Worm (Caenorhabditis elegans): Measurements from ENCODE around the gene mup-4.

DNA sequence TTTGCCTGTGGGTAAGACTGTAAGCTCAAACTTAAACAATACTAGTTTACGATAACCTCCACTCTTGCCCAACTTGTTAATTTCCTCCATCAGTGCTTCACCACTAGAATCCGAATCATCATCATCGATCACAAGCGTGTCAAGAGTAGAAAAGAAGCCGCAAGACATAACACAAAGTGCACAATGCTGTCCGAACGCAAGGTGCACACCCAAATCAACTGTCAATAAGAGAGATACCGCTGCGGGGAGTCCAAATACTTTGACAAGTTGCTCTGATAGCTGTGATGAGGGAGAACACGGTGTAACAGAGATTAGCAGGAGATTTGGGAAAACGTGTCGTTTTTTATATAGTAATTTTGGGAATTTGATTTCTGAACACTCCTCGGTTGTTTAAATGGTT is 42.5 kb upstream of the mup-4 start:
- no peak for TF ChIP-seq R02D3.7 (tag; optimal IDR thresholded peaks at IDR 0.05)
- no peak for TF ChIP-seq zag-1 (tag; optimal IDR thresholded peaks at IDR 0.05)
- TF ChIP-seq ztf-11 (tag; optimal IDR thresholded peaks at IDR 0.05): no peak
- TF ChIP-seq egl-5 (tag; optimal IDR thresholded peaks at IDR 0.05): no peak
- no peak for TF ChIP-seq nhr-77 (tag; optimal IDR thresholded peaks at IDR 0.05)
- TF ChIP-seq elt-3 (tag; optimal IDR thresholded peaks at IDR 0.05): no peak
- TF ChIP-seq nhr-25 (tag; optimal IDR thresholded peaks at IDR 0.05): no peak
- no peak for TF ChIP-seq ztf-4 (tag; optimal IDR thresholded peaks at IDR 0.05)
- TF ChIP-seq aly-2 (tag; optimal IDR thresholded peaks at IDR 0.05): no peak
- TF ChIP-seq ZK546.5 (tag; optimal IDR thresholded peaks at IDR 0.05): no peak
- no peak for TF ChIP-seq daf-12 (tag; optimal IDR thresholded peaks at IDR 0.05)
- no peak for TF ChIP-seq nhr-43 (tag; optimal IDR thresholded peaks at IDR 0.05; ENCODE audit: poor library complexity, severe bottlenecking)
- no peak for TF ChIP-seq lin-15B (tag; optimal IDR thresholded peaks at IDR 0.05)
- no peak for TF ChIP-seq unc-39 (tag; optimal IDR thresholded peaks at IDR 0.05)
